Fruit fly (Drosophila melanogaster) whole organism, pupa: ENCODE measurements around the gene Coq3.

ENCODE experiments used
- CG10348 ChIP-seq: fragments of 200-800 bp; sonication (Bioruptor generic); IDR thresholded peaks from 2 replicates; pipeline ENCODE4 v1.3.6; 2022; ENCODE audit warnings: missing biosample characterization, missing genetic modification characterization
- CG12605 ChIP-seq: fragments of 200-800 bp; sonication (Bioruptor generic); IDR thresholded peaks from 2 replicates; pipeline ENCODE4 v1.3.6; 2022; ENCODE audit warnings: missing biosample characterization, missing genetic modification characterization
- CG13204 ChIP-seq: fragments of 200-800 bp; sonication (Bioruptor generic); optimal IDR thresholded peaks from 2 replicates; lab custom pipeline; 2018; ENCODE audit warnings: missing biosample characterization, mild to moderate bottlenecking, missing genetic modification characterization, moderate library complexity
- CG14655 ChIP-seq: fragments of 200-800 bp; sonication (Bioruptor generic); optimal IDR thresholded peaks from 3 replicates; lab custom pipeline; 2017; ENCODE audit warnings: mild to moderate bottlenecking, missing biosample characterization, missing genetic modification reagents, missing genetic modification characterization
- CG15710 ChIP-seq: fragments of 200-800 bp; sonication (Bioruptor generic); optimal IDR thresholded peaks from 2 replicates; lab custom pipeline; 2018; ENCODE audit warnings: missing biosample characterization, mild to moderate bottlenecking, missing genetic modification characterization, moderate library complexity
- CG17806 ChIP-seq: fragments of 200-800 bp; sonication (Bioruptor generic); optimal IDR thresholded peaks from 2 replicates; lab custom pipeline; 2018; ENCODE audit warnings: missing biosample characterization, mild to moderate bottlenecking, missing genetic modification characterization, moderate library complexity
- CG32121 ChIP-seq: fragments of 200-800 bp; sonication (Bioruptor generic); IDR thresholded peaks from 2 replicates; pipeline ENCODE4 v1.3.6; 2022; ENCODE audit warnings: missing biosample characterization, missing genetic modification characterization
- CG34367 ChIP-seq: fragments of 200-800 bp; sonication (Bioruptor generic); optimal IDR thresholded peaks from 2 replicates; lab custom pipeline; 2018; ENCODE audit warnings: missing biosample characterization, mild to moderate bottlenecking, missing genetic modification characterization
- CG4496 ChIP-seq: fragments of 200-800 bp; sonication (Bioruptor generic); IDR thresholded peaks from 3 replicates; pipeline ENCODE4 v1.3.6; 2022; ENCODE audit warnings: missing biosample characterization, missing genetic modification characterization
- CG8159 ChIP-seq: fragments of 200-800 bp; sonication (Bioruptor generic); optimal IDR thresholded peaks from 3 replicates; lab custom pipeline; 2018; ENCODE audit warnings: missing biosample characterization, mild to moderate bottlenecking, missing genetic modification characterization, moderate library complexity
- CG8301 ChIP-seq: fragments of 200-800 bp; sonication (Bioruptor generic); optimal IDR thresholded peaks from 2 replicates; lab custom pipeline; 2018; ENCODE audit warnings: missing biosample characterization, mild to moderate bottlenecking, missing genetic modification characterization
- CG9948 ChIP-seq: fragments of 200-800 bp; sonication (Bioruptor generic); optimal IDR thresholded peaks from 2 replicates; lab custom pipeline; 2018; ENCODE audit warnings: missing biosample characterization, mild to moderate bottlenecking, missing genetic modification characterization, moderate library complexity
- D1 ChIP-seq: fragments of 200-800 bp; sonication (Bioruptor generic); optimal IDR thresholded peaks from 2 replicates; lab custom pipeline; 2018; ENCODE audit warnings: missing biosample characterization, mild to moderate bottlenecking, missing genetic modification characterization, moderate library complexity
- EcR ChIP-seq: fragments of 200-800 bp; sonication (Bioruptor generic); optimal IDR thresholded peaks from 3 replicates; lab custom pipeline; 2019; ENCODE audit warnings: missing biosample characterization, missing genetic modification characterization, mild to moderate bottlenecking, moderate library complexity, missing genetic modification reagents
- Ets98B ChIP-seq: fragments of 200-800 bp; sonication (Bioruptor generic); IDR thresholded peaks from 2 replicates; pipeline ENCODE4 v1.3.6; 2022; ENCODE audit warnings: missing biosample characterization, missing genetic modification characterization
- Pif1A ChIP-seq: fragments of 200-800 bp; sonication (Bioruptor generic); optimal IDR thresholded peaks from 3 replicates; lab custom pipeline; 2016; ENCODE audit warnings: missing biosample characterization, missing genetic modification characterization
- Pif1B ChIP-seq: fragments of 200-800 bp; sonication (Bioruptor generic); optimal IDR thresholded peaks from 3 replicates; lab custom pipeline; 2016; ENCODE audit warnings: missing biosample characterization, missing genetic modification characterization
- Snoo ChIP-seq: fragments of 200-800 bp; sonication (Bioruptor generic); optimal IDR thresholded peaks from 3 replicates; lab custom pipeline; 2017; ENCODE audit warnings: missing biosample characterization, mild to moderate bottlenecking, missing genetic modification characterization, inconsistent platforms
- fd96Ca ChIP-seq: fragments of 200-800 bp; sonication (Bioruptor generic); IDR thresholded peaks from 3 replicates; pipeline ENCODE4 v1.3.6; 2022; ENCODE audit warnings: missing biosample characterization, missing genetic modification characterization
- gl ChIP-seq: fragments of 200-800 bp; sonication (Bioruptor generic); optimal IDR thresholded peaks from 2 replicates; lab custom pipeline; 2018; ENCODE audit warnings: missing biosample characterization, mild to moderate bottlenecking, missing genetic modification characterization
- rn ChIP-seq: fragments of 200-800 bp; sonication (Bioruptor generic); IDR thresholded peaks from 2 replicates; pipeline ENCODE4 v1.3.6; 2022; ENCODE audit warnings: missing biosample characterization, missing genetic modification characterization

The Coq3 gene

DNA sequence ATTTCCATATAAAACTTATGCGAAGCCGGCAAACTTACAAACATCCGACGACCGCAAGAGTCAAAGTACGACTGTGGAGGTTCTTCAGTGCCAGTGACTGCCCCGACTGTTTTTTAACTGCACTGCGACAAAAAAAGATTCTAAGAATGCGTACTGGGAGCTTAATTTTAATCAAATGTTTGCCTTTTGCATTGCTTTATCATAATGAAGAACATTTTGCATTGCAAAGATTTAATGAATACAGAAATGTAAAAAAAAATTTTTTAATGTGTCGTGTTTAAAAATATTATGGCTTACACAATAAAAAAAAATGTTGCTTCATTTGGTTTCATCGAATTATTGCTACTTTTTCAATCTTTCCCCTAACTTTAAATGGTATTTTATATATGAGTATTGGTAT lies 38.8 kb upstream of the Coq3 start:
- TF ChIP-seq CG32121 (GFP tag; lab: Robert Waterston, UW) (peak; percentile 52), D1 (tag; lab: Kevin White, UChicago) (no peak), CG14655 (GFP tag; lab: Kevin White, UChicago) (peak; percentile 53), CG10348 (no peak), CG8159 (tag; lab: Kevin White, UChicago) (peak; percentile 26), Pif1A (GFP tag; lab: Kevin White, UChicago) (peak; percentile 18), CG9948 (tag; lab: Kevin White, UChicago) (peak; percentile 40), CG4496 (GFP tag; lab: Robert Waterston, UW) (peak; percentile 60; the same call in 1 of the 3 replicates), CG8301 (peak; percentile 45), Ets98B (GFP tag; lab: Robert Waterston, UW) (peak; percentile 42; the same call in 1 of the 2 replicates), rn (GFP tag; lab: Robert Waterston, UW) (peak; percentile 55), Snoo (tag; lab: Kevin White, UChicago) (no peak), Pif1B (GFP tag; lab: Kevin White, UChicago) (peak; percentile 30), CG17806 (tag; lab: Kevin White, UChicago) (peak; percentile 47)

DNA sequence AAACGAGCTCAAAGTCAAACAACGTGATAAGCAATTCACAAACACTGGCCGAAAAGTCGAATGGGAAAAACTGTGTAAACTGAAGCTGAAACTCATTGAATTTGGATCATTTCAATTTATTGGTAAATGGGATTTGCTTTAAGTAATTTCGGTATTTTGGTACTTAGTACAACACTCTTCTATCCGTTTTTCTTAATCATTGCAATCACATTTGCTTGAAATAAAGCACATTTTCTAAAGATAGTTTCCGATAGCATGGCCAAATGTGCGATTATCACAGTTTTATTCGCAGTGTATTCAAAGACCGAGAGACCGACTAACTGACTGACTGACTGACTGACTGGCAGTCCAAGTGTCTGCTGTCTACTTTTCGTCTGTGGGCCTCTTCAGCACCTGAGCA lies 38.1 kb upstream of the Coq3 start:
- TF ChIP-seq CG13204 (GFP tag; lab: Kevin White, UChicago): no peak
- 0 out of 3 replicates have a peak, but pooled peaks have one; percentile 23 for TF ChIP-seq CG4496 (GFP tag; lab: Robert Waterston, UW)
- peak; percentile 17 for TF ChIP-seq CG17806 (tag; lab: Kevin White, UChicago)
- TF ChIP-seq CG34367 (tag; lab: Kevin White, UChicago): peak; percentile 17
- TF ChIP-seq CG8159 (tag; lab: Kevin White, UChicago): peak; percentile 45
- TF ChIP-seq EcR (GFP tag; lab: Kevin White, UChicago): no peak
- peak; percentile 58 for TF ChIP-seq CG8301
- TF ChIP-seq CG10348: no peak
- TF ChIP-seq fd96Ca (GFP tag; lab: Robert Waterston, UW): 0 out of 3 replicates have a peak, but pooled peaks have one; percentile 20
- TF ChIP-seq CG14655 (GFP tag; lab: Kevin White, UChicago): peak; percentile 59
- no peak for TF ChIP-seq gl
- no peak for TF ChIP-seq CG12605 (GFP tag; lab: Robert Waterston, UW)
- TF ChIP-seq Ets98B (GFP tag; lab: Robert Waterston, UW): no peak
- TF ChIP-seq CG9948 (tag; lab: Kevin White, UChicago): peak; percentile 50
- no peak for TF ChIP-seq CG15710 (tag; lab: Kevin White, UChicago)
- TF ChIP-seq D1 (tag; lab: Kevin White, UChicago): no peak
- TF ChIP-seq CG32121 (GFP tag; lab: Robert Waterston, UW): peak; percentile 47; the same call in 1 of the 2 replicates
- TF ChIP-seq Pif1A (GFP tag; lab: Kevin White, UChicago): peak; percentile 20
- TF ChIP-seq Snoo (tag; lab: Kevin White, UChicago): no peak

DNA sequence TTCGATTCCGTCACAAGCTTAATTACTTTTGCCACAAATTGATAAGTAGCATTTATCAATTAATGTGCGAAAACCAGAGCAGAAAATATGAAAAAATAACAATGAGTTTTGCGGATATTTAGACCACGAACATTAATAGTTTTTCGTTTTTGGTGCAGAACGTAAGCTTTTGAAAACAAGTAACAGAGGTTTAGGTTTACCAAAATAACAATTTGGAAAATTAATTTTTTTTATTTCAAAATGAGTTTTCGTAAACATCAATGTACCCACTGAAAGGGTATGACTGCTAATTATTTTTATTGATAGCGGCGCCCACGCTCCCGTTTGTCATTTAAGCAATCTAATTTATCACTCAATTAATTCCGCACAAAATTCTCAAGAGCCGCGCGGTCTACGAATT lies 36.9 kb upstream of the Coq3 start:
- TF ChIP-seq gl (no peak), CG10348 (no peak), CG4496 (GFP tag; lab: Robert Waterston, UW) (no peak), Pif1B (GFP tag; lab: Kevin White, UChicago) (no peak), D1 (tag; lab: Kevin White, UChicago) (no peak), CG9948 (tag; lab: Kevin White, UChicago) (no peak), CG13204 (GFP tag; lab: Kevin White, UChicago) (no peak), CG12605 (GFP tag; lab: Robert Waterston, UW) (no peak), CG8301 (no peak), CG8159 (tag; lab: Kevin White, UChicago) (no peak), CG14655 (GFP tag; lab: Kevin White, UChicago) (no peak), Snoo (tag; lab: Kevin White, UChicago) (no peak), CG32121 (GFP tag; lab: Robert Waterston, UW) (no peak), Ets98B (GFP tag; lab: Robert Waterston, UW) (no peak), CG34367 (tag; lab: Kevin White, UChicago) (no peak), EcR (GFP tag; lab: Kevin White, UChicago) (no peak), fd96Ca (GFP tag; lab: Robert Waterston, UW) (no peak), CG15710 (tag; lab: Kevin White, UChicago) (no peak)

DNA sequence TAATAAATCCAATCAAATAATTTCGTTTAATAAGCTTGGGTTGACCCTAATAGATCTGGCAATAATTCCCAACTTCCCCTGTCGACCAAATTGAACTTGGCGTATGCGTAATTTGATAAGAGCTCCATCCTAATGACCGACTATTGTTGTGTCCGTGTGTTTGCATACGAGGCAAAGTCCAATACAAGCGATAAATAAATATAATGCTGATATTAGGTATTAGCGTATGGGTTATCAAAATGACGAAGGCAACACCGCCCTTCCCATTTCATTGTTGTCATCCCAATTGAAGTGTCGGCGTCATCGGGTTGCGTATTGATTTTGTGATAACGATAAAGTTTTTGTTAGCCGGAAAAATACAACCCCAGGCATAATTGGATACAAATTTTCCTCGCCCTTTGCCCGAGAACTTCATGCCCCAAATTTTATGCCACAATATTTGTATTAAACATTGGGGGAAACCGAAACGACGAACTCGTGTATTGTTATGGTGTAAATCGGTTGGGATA lies 30.9 kb upstream of the Coq3 start:
- TF ChIP-seq CG17806 (tag; lab: Kevin White, UChicago) (no peak), D1 (tag; lab: Kevin White, UChicago) (no peak), CG32121 (GFP tag; lab: Robert Waterston, UW) (no peak)

DNA sequence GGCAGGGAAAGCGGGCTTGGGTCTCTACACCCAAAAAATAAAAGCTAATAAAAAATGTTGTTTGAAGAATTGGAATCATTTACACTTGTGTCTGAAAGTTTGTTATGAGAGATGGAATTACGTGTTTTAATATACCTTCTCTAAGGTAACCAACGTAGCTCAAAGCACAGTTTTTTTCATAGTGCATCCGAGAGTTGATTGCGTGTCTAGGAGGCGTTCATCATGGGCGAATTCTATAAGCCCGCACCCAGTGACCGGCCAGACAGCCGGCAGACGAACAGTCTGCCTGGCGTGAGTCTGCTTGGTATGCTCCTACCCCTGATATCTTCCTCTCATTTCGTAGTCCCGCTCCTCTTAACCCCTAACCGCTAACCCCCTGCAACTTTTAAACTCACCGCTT lies 29.3 kb upstream of the Coq3 start:
- TF ChIP-seq CG9948 (tag; lab: Kevin White, UChicago) (no peak), CG14655 (GFP tag; lab: Kevin White, UChicago) (no peak), CG8301 (no peak), CG15710 (tag; lab: Kevin White, UChicago) (no peak), EcR (GFP tag; lab: Kevin White, UChicago) (no peak), fd96Ca (GFP tag; lab: Robert Waterston, UW) (no peak), CG32121 (GFP tag; lab: Robert Waterston, UW) (no peak), Snoo (tag; lab: Kevin White, UChicago) (no peak), Ets98B (GFP tag; lab: Robert Waterston, UW) (no peak)

DNA sequence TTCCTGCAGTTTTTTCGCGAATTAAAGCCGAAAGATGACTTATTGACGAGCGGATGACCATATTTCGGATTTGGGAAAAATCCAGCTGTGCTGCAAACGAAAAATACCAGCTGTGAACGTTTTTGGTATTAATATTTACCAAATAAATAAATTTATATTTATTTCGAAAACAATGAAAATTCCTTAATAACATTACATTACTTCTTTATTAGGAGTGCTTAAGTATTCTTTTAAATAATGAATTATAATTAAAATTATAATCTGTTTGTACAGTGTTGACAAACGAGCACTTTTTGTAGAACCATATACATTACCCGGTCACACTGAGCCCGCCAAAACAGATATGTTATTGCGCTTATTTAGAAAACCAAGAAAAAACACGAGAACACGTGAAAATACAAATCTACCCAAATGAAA lies 21.2 kb upstream of the Coq3 start, which contains the start of the genes bur and Mcm10:
Gene bur, minus strand, starts transcription at position 69 of the 417 bp plus-strand sequence.
Gene Mcm10, plus strand, starts transcription at position 319 of the 417 bp plus-strand sequence.
- TF ChIP-seq Pif1B (GFP tag; lab: Kevin White, UChicago) (no peak), CG14655 (GFP tag; lab: Kevin White, UChicago) (no peak), CG32121 (GFP tag; lab: Robert Waterston, UW) (no peak), rn (GFP tag; lab: Robert Waterston, UW) (no peak), Ets98B (GFP tag; lab: Robert Waterston, UW) (no peak), CG4496 (GFP tag; lab: Robert Waterston, UW) (no peak), CG9948 (tag; lab: Kevin White, UChicago) (no peak), CG12605 (GFP tag; lab: Robert Waterston, UW) (no peak), EcR (GFP tag; lab: Kevin White, UChicago) (no peak), D1 (tag; lab: Kevin White, UChicago) (no peak)
